Fruit fly (Drosophila melanogaster): ENCODE measurements around the gene CG32638.
A peak's percentile ranks its signal among the peaks of the same experiment; 100 is the strongest.

Gene CG32638

dm6 chrX:13125559-13125958, 3.0 kb downstream of the CG32638 start (continued):
- TF ChIP-seq sens (GFP tag) (peak; percentile 30), Abd-B (GFP tag; optimal IDR thresholded peaks at IDR 0.05) (no peak)

- TF ChIP-seq CG7839 (tag; optimal IDR thresholded peaks at IDR 0.05) (peak; percentile 5), CG2120 (GFP tag; optimal IDR thresholded peaks at IDR 0.05) (no peak), wek (GFP tag; optimal IDR thresholded peaks at IDR 0.05) (no peak), CG17186 (GFP tag; optimal IDR thresholded peaks at IDR 0.05) (no peak), org-1 (GFP tag; optimal IDR thresholded peaks at IDR 0.05) (no peak), dmrt99B (tag; optimal IDR thresholded peaks at IDR 0.05) (peak; percentile 22), CG14667 (GFP tag; IDR thresholded peaks at IDR 0.05) (no peak), ems (GFP tag; optimal IDR thresholded peaks at IDR 0.05) (no peak), CG16779 (GFP tag; IDR thresholded peaks at IDR 0.05) (no peak), CG14860 (GFP tag; IDR thresholded peaks at IDR 0.05; ENCODE audit: partially characterized antibody) (no peak), sens (GFP tag) (peak; percentile 66), Max (GFP tag; optimal IDR thresholded peaks at IDR 0.05) (no peak), CG17361 (GFP tag; IDR thresholded peaks at IDR 0.05) (peak; percentile 35; the same call in 2 of the 3 replicates), dan (GFP tag; IDR thresholded peaks at IDR 0.05) (no peak), ranshi (GFP tag; IDR thresholded peaks at IDR 0.05) (no peak), mam (GFP tag; optimal IDR thresholded peaks at IDR 0.05) (no peak), hbn (GFP tag; IDR thresholded peaks at IDR 0.05; ENCODE audit: partially characterized antibody) (no peak), bab2 (GFP tag; optimal IDR thresholded peaks at IDR 0.05) (peak; percentile 3), Dip3 (GFP tag; optimal IDR thresholded peaks at IDR 0.05) (no peak), Hr78 (GFP tag; optimal IDR thresholded peaks at IDR 0.05) (no peak), CG2678 (tag; optimal IDR thresholded peaks at IDR 0.05) (peak; percentile 10), CG8944 (GFP tag; optimal IDR thresholded peaks at IDR 0.05) (no peak), TFAM (GFP tag; optimal IDR thresholded peaks at IDR 0.05) (no peak), row (GFP tag; IDR thresholded peaks at IDR 0.05) (peak; percentile 22; the same call in 2 of the 3 replicates), CG11504 (tag; optimal IDR thresholded peaks at IDR 0.05) (peak; percentile 49), Opbp (GFP tag; IDR thresholded peaks at IDR 0.05; ENCODE audit: partially characterized antibody) (no peak), Dek (tag; optimal IDR thresholded peaks at IDR 0.05) (no peak), HmgZ (tag; optimal IDR thresholded peaks at IDR 0.05) (no peak), Sry-β (GFP tag; optimal IDR thresholded peaks at IDR 0.05) (no peak), gem (tag; optimal IDR thresholded peaks at IDR 0.05) (peak; percentile 21), ash1 (GFP tag; optimal IDR thresholded peaks at IDR 0.05) (no peak), Ets65A (GFP tag) (no peak), Ravus (GFP tag; IDR thresholded peaks at IDR 0.05) (no peak), Sox100B (GFP tag; optimal IDR thresholded peaks at IDR 0.05) (peak; percentile 11), Bdp1 (GFP tag; optimal IDR thresholded peaks at IDR 0.05) (no peak), phol (tag; optimal IDR thresholded peaks at IDR 0.05) (peak; percentile 3), ken (GFP tag; IDR thresholded peaks at IDR 0.05) (no peak), CG8290 (GFP tag; optimal IDR thresholded peaks at IDR 0.05) (no peak), CG8290 (tag; optimal IDR thresholded peaks at IDR 0.05) (no peak), CG10366 (GFP tag; IDR thresholded peaks at IDR 0.05) (no peak), nmo (GFP tag; optimal IDR thresholded peaks at IDR 0.05) (peak; percentile 11), CG17328 (GFP tag; IDR thresholded peaks at IDR 0.05) (no peak), bsh (GFP tag; optimal IDR thresholded peaks at IDR 0.05) (peak in 1 of 2 experiments; percentile 7), MESR4 (GFP tag; optimal IDR thresholded peaks at IDR 0.05) (no peak), grn (GFP tag; optimal IDR thresholded peaks at IDR 0.05) (no peak), CG13424 (tag; optimal IDR thresholded peaks at IDR 0.05) (peak; percentile 5), Med (GFP tag) (peak; percentile 57)
Measured at dm6 chrX:13116438-13117243, 12.0 kb downstream of the CG32638 start.
